Worm (Caenorhabditis elegans) whole organism, L3 larva: ENCODE data around the gene lido-1.

Experiments
- nhr-12 ChIP-seq: fragments of 150-350 bp; optimal IDR thresholded peaks from 2 replicates; lab custom pipeline; 2014; ENCODE audit warnings: missing biosample characterization, missing genetic modification characterization
- unc-62 ChIP-seq: fragments of 150-350 bp; sonication (generic microtip); optimal IDR thresholded peaks from 4 replicates; lab custom pipeline; 2014; ENCODE audit warnings: missing biosample characterization, missing genetic modification reagents, missing genetic modification characterization

ce11 chrX:17054121-17054520 lies 42.2 kb downstream of the lido-1 start:
- TF ChIP-seq unc-62 (GFP tag; lab: Kevin White, UChicago) = no peak
- no peak for TF ChIP-seq nhr-12 (tag; lab: Kevin White, UChicago)
